Worm (Caenorhabditis elegans) whole organism, L4/young adult: ENCODE results near the gene vdac-1.

Experiments used
- W03F9.2 ChIP-seq: fragments of 150-350 bp; optimal IDR thresholded peaks from 2 replicates; lab custom pipeline; 2014; ENCODE audit warnings: missing biosample characterization, missing genetic modification characterization
- dao-5 ChIP-seq: sonication (generic microtip); optimal IDR thresholded peaks from 2 replicates; lab custom pipeline; 2016; ENCODE audit warnings: missing genotype, missing genetic modification characterization, moderate library complexity, missing compliant biosample characterization

DNA sequence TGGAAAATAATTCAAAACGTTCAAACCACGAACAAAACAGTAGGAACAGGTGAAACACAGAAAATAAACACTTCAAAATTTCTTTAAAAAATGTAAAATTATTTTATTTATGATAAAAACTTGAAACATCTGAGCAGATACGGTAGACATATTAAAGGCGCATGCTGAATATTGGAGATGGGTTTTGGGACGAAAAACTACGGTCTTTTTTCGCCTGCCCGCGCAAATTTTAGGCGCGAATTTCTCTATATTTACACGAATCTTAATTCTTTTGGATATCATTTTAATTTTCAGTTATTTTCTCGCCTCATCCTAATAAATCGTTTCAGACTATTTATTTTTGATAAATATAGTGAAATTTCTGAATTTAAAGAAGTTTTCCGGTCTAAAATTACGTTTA lies 30.0 kb downstream of the vdac-1 start:
- TF ChIP-seq dao-5 = no peak
- no peak for TF ChIP-seq W03F9.2 (tag; lab: Kevin White, UChicago)
